Worm (Caenorhabditis elegans) whole organism, L1 larva: Measurements from ENCODE around the gene fbxc-15.

ENCODE experiments used
- ama-1 ChIP-seq: fragments of 150-350 bp; optimal IDR thresholded peaks from 2 replicates; lab custom pipeline; 2014
- ceh-82 ChIP-seq, 3 experiments: fragments of 150-350 bp in 1 of 3; sonication (generic microtip) in 2 of 3; optimal IDR thresholded peaks; 2 replicates each; lab custom pipeline; 2014 to 2017; ENCODE audit warnings: missing biosample characterization in 3 of 3, missing genetic modification characterization in 3 of 3
- efl-3 ChIP-seq: fragments of 200-800 bp; sonication (Bioruptor generic); optimal IDR thresholded peaks from 2 replicates; lab custom pipeline; 2018; ENCODE audit warnings: mild to moderate bottlenecking, missing genetic modification characterization, missing compliant biosample characterization
- fkh-10 ChIP-seq: sonication (generic microtip); optimal IDR thresholded peaks from 2 replicates; lab custom pipeline; 2017; ENCODE audit warnings: missing biosample characterization, missing genetic modification reagents, missing genetic modification characterization
- grh-1 ChIP-seq: fragments of 200-800 bp; sonication (Bioruptor generic); IDR thresholded peaks from 2 replicates; pipeline ENCODE4 v1.3.6; 2022; ENCODE audit warnings: missing genetic modification reagents, missing genetic modification characterization, missing compliant biosample characterization
- lin-14 ChIP-seq: fragments of 200-800 bp; sonication (Bioruptor generic); optimal IDR thresholded peaks from 2 replicates; lab custom pipeline; 2018; ENCODE audit warnings: mild to moderate bottlenecking, missing genetic modification characterization, moderate library complexity, missing compliant biosample characterization
- lin-39 ChIP-seq: fragments of 150-350 bp; optimal IDR thresholded peaks from 2 replicates; lab custom pipeline; 2014; ENCODE audit warnings: missing biosample characterization, missing genetic modification reagents, missing genetic modification characterization
- mep-1 ChIP-seq: fragments of 150-350 bp; optimal IDR thresholded peaks from 2 replicates; lab custom pipeline; 2014; ENCODE audit warnings: missing biosample characterization, missing genetic modification characterization
- nhr-28 ChIP-seq: fragments of 150-350 bp; optimal IDR thresholded peaks from 2 replicates; lab custom pipeline; 2014; ENCODE audit warnings: missing biosample characterization, missing genetic modification characterization
- nhr-76 ChIP-seq: sonication (generic microtip); optimal IDR thresholded peaks from 2 replicates; lab custom pipeline; 2017; ENCODE audit warnings: missing biosample characterization, missing genetic modification characterization
- pqm-1 ChIP-seq: sonication (generic microtip); optimal IDR thresholded peaks from 3 replicates; lab custom pipeline; 2017; ENCODE audit warnings: missing biosample characterization, missing genetic modification characterization
- unc-130 ChIP-seq: fragments of 150-350 bp; optimal IDR thresholded peaks from 2 replicates; lab custom pipeline; 2017; ENCODE audit warnings: missing biosample characterization, missing genetic modification characterization, inconsistent platforms
- unc-62 ChIP-seq: fragments of 150-350 bp; optimal IDR thresholded peaks from 2 replicates; lab custom pipeline; 2014; ENCODE audit warnings: missing biosample characterization, missing genetic modification reagents, missing genetic modification characterization

- TF ChIP-seq unc-62 (GFP tag; lab: Kevin White, UChicago) (no peak), efl-3 (GFP tag; lab: Kevin White, UChicago) (no peak), nhr-76 (no peak), mep-1 (no peak), grh-1 (GFP tag; lab: Robert Waterston, UW) (no peak), pqm-1 (tag; lab: Kevin White, UChicago) (no peak), lin-39 (tag; lab: Kevin White, UChicago) (no peak), fkh-10 (no peak), unc-130 (tag; lab: Kevin White, UChicago) (no peak), ceh-82 (tag; optimal IDR thresholded peaks at IDR 0.05; lab: Kevin White, UChicago) (no peak), nhr-28 (tag; lab: Kevin White, UChicago) (no peak), ama-1 (lab: Kevin White, UChicago) (no peak), lin-14 (GFP tag; lab: Kevin White, UChicago) (no peak)
Measured at ce11 chrII:958618-959017, 20.6 kb upstream of the fbxc-15 start, which contains the start of gene sdz-4.
